Worm (Caenorhabditis elegans) whole organism, mixed stage, embryonic: Measurements from ENCODE around the gene fbxa-151.
A peak's percentile ranks its signal among the peaks of the same experiment; 100 is the strongest.

ENCODE experiments used
- M03D4.4 ChIP-seq: sonication (generic microtip); optimal IDR thresholded peaks from 2 replicates; lab custom pipeline; 2017; ENCODE audit warnings: mild to moderate bottlenecking, missing genetic modification characterization, missing compliant biosample characterization
- bed-3 ChIP-seq: fragments of 200-800 bp; sonication (Bioruptor generic); optimal IDR thresholded peaks from 3 replicates; lab custom pipeline; 2018; ENCODE audit warnings: mild to moderate bottlenecking, missing genetic modification characterization, moderate library complexity, missing compliant biosample characterization
- blmp-1 ChIP-seq: fragments of 150-350 bp; optimal IDR thresholded peaks from 2 replicates; lab custom pipeline; 2014; ENCODE audit warnings: missing biosample characterization, missing genetic modification characterization
- ceh-39 ChIP-seq: fragments of 150-350 bp; optimal IDR thresholded peaks from 2 replicates; lab custom pipeline; 2014; ENCODE audit warnings: missing biosample characterization, missing genetic modification characterization
- ceh-83 ChIP-seq: fragments of 200-800 bp; sonication (Bioruptor generic); optimal IDR thresholded peaks from 2 replicates; lab custom pipeline; 2018; ENCODE audit warnings: mild to moderate bottlenecking, missing genetic modification characterization, missing compliant biosample characterization
- ces-1 ChIP-seq: fragments of 150-350 bp; optimal IDR thresholded peaks from 2 replicates; lab custom pipeline; 2014; ENCODE audit warnings: missing biosample characterization, missing genetic modification reagents, missing genetic modification characterization
- cnd-1 ChIP-seq: fragments of 200-800 bp; sonication (Bioruptor generic); optimal IDR thresholded peaks from 2 replicates; lab custom pipeline; 2018; ENCODE audit warnings: mild to moderate bottlenecking, missing genetic modification characterization, missing compliant biosample characterization
- elt-1 ChIP-seq: sonication (generic microtip); optimal IDR thresholded peaks from 2 replicates; lab custom pipeline; 2017; ENCODE audit warnings: missing genetic modification characterization, mild to moderate bottlenecking, missing compliant biosample characterization, antibody characterized with exemption, moderate library complexity, borderline replicate concordance; ENCODE audit not compliant: insufficient read depth
- elt-3 ChIP-seq: fragments of 150-350 bp; optimal IDR thresholded peaks from 2 replicates; lab custom pipeline; 2014; ENCODE audit warnings: missing biosample characterization, missing genetic modification characterization
- ham-2 ChIP-seq: fragments of 200-800 bp; sonication (Bioruptor generic); optimal IDR thresholded peaks from 2 replicates; lab custom pipeline; 2018; ENCODE audit warnings: mild to moderate bottlenecking, missing genetic modification characterization, missing compliant biosample characterization
- hlh-1 ChIP-seq: fragments of 150-350 bp; optimal IDR thresholded peaks from 2 replicates; lab custom pipeline; 2014; ENCODE audit warnings: missing biosample characterization, missing genetic modification reagents, missing genetic modification characterization
- lin-13 ChIP-seq: fragments of 150-350 bp; optimal IDR thresholded peaks from 2 replicates; lab custom pipeline; 2014; ENCODE audit warnings: missing biosample characterization, missing genetic modification characterization
- lin-32 ChIP-seq: fragments of 200-800 bp; sonication (Bioruptor generic); optimal IDR thresholded peaks from 2 replicates; lab custom pipeline; 2018; ENCODE audit warnings: mild to moderate bottlenecking, missing genetic modification characterization, missing compliant biosample characterization
- lsy-2 ChIP-seq: fragments of 150-350 bp; optimal IDR thresholded peaks from 2 replicates; lab custom pipeline; 2014; ENCODE audit warnings: missing biosample characterization, missing genetic modification characterization
- mab-5 ChIP-seq: fragments of 150-350 bp; optimal IDR thresholded peaks from 2 replicates; lab custom pipeline; 2014; ENCODE audit warnings: missing biosample characterization, missing genetic modification characterization
- mep-1 ChIP-seq: fragments of 150-350 bp; optimal IDR thresholded peaks from 2 replicates; lab custom pipeline; 2017; ENCODE audit warnings: missing biosample characterization, missing genetic modification reagents, missing genetic modification characterization, inconsistent platforms
- mls-2 ChIP-seq: sonication (generic microtip); optimal IDR thresholded peaks from 2 replicates; lab custom pipeline; 2016; ENCODE audit warnings: mild to moderate bottlenecking, missing genetic modification characterization, moderate library complexity, missing compliant biosample characterization
- nhr-12 ChIP-seq: fragments of 150-350 bp; optimal IDR thresholded peaks from 2 replicates; lab custom pipeline; 2014; ENCODE audit warnings: missing biosample characterization, missing genetic modification characterization
- nhr-2 ChIP-seq: fragments of 150-350 bp; optimal IDR thresholded peaks from 2 replicates; lab custom pipeline; 2014; ENCODE audit warnings: missing biosample characterization, missing genetic modification characterization
- nhr-237 ChIP-seq: fragments of 150-350 bp; optimal IDR thresholded peaks from 2 replicates; lab custom pipeline; 2014; ENCODE audit warnings: missing biosample characterization, missing genetic modification characterization
- nhr-28 ChIP-seq: fragments of 150-350 bp; optimal IDR thresholded peaks from 2 replicates; lab custom pipeline; 2014; ENCODE audit warnings: missing biosample characterization, missing genetic modification characterization
- nhr-76 ChIP-seq: sonication (generic microtip); optimal IDR thresholded peaks from 2 replicates; lab custom pipeline; 2017; ENCODE audit warnings: missing biosample characterization, missing genetic modification characterization
- pha-4 ChIP-seq: fragments of 150-350 bp; optimal IDR thresholded peaks from 2 replicates; lab custom pipeline; 2018; ENCODE audit warnings: missing biosample characterization, missing genetic modification reagents, missing genetic modification characterization
- sem-2 ChIP-seq: fragments of 200-800 bp; sonication (Bioruptor generic); optimal IDR thresholded peaks from 2 replicates; lab custom pipeline; 2018; ENCODE audit warnings: mild to moderate bottlenecking, missing genetic modification characterization, missing compliant biosample characterization
- snpc-4 ChIP-seq: fragments of 150-350 bp; optimal IDR thresholded peaks from 2 replicates; lab custom pipeline; 2014; ENCODE audit warnings: missing biosample characterization, missing genetic modification characterization
- sptf-1 ChIP-seq: sonication (generic microtip); optimal IDR thresholded peaks from 2 replicates; lab custom pipeline; 2017; ENCODE audit warnings: mild to moderate bottlenecking, missing genetic modification characterization, moderate library complexity, missing compliant biosample characterization
- tbx-8 ChIP-seq: fragments of 200-800 bp; sonication (Bioruptor generic); optimal IDR thresholded peaks from 2 replicates; lab custom pipeline; 2018; ENCODE audit warnings: mild to moderate bottlenecking, missing genetic modification characterization, moderate library complexity, missing compliant biosample characterization
- unc-120 ChIP-seq: sonication (generic microtip); optimal IDR thresholded peaks from 2 replicates; lab custom pipeline; 2017; ENCODE audit warnings: missing genetic modification characterization, missing compliant biosample characterization; ENCODE audit not compliant: poor library complexity, severe bottlenecking
- unc-39 ChIP-seq: fragments of 150-350 bp; optimal IDR thresholded peaks from 2 replicates; lab custom pipeline; 2014; ENCODE audit warnings: missing biosample characterization, missing genetic modification characterization
- unc-62 ChIP-seq: fragments of 150-350 bp; optimal IDR thresholded peaks from 2 replicates; lab custom pipeline; 2014; ENCODE audit warnings: missing biosample characterization, missing genetic modification reagents, missing genetic modification characterization
- zip-8 ChIP-seq: fragments of 150-350 bp; optimal IDR thresholded peaks from 2 replicates; lab custom pipeline; 2014; ENCODE audit warnings: missing biosample characterization, missing genetic modification characterization
- ztf-11 ChIP-seq: fragments of 150-350 bp; optimal IDR thresholded peaks from 2 replicates; lab custom pipeline; 2014; ENCODE audit warnings: missing biosample characterization, missing genetic modification characterization

fbxa-151 gene

DNA sequence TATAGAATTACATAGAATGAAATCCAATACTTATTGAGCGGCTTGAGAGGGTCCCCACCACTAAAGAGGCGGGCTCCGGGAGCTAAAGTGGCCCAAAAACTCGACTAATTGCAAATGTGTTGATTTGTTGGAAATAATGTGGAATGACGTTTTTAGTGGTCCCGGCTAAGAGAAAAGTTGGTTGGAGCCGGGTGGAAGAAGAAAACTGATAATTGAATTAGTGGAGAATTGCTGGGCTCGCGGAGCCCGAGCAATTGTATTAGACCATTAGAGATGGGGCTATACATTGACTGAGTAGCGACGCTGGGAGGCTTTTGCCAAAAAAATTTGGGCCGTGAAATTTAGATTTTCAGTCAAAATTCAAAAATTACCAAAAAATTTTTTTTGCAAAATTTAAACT is 41.1 kb downstream of the fbxa-151 start:
- TF ChIP-seq tbx-8 (GFP tag; lab: Kevin White, UChicago) (no peak), ces-1 (GFP tag; lab: Kevin White, UChicago) (peak; percentile 84), nhr-76 (tag; lab: Kevin White, UChicago) (no peak), ceh-39 (no peak), sem-2 (no peak), sptf-1 (tag; lab: Kevin White, UChicago) (no peak), lin-32 (GFP tag; lab: Kevin White, UChicago) (no peak), mls-2 (tag; lab: Kevin White, UChicago) (no peak), unc-39 (tag; lab: Kevin White, UChicago) (no peak), nhr-28 (tag; lab: Kevin White, UChicago) (no peak), unc-120 (tag; lab: Kevin White, UChicago) (peak; percentile 24), ceh-83 (GFP tag; lab: Kevin White, UChicago) (no peak), bed-3 (GFP tag; lab: Kevin White, UChicago) (no peak), lsy-2 (tag; lab: Kevin White, UChicago) (no peak)

DNA sequence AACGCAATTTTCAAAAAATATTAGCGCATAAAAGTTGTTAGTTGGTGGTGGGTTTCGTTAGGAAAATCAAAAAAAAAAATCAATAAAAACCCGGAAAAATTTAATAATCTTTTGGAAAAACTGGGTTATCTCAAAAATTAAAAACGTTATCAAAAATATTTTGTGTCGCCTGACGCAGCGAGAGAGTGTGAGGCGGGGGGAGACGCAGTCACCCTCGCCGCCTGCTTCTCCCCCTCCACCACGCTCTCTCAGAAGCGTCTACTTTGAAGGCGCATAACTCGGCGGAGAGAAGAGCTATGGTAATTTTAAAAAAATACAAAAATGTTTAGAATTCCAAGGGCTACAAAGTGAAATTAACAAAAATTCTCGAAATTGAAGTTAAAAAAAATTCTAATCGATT is 41.6 kb downstream of the fbxa-151 start:
- TF ChIP-seq pha-4 (no peak), M03D4.4 (tag; lab: Kevin White, UChicago) (no peak), bed-3 (GFP tag; lab: Kevin White, UChicago) (no peak), ham-2 (no peak), hlh-1 (tag; lab: Kevin White, UChicago) (no peak), nhr-12 (tag; lab: Kevin White, UChicago) (no peak)

DNA sequence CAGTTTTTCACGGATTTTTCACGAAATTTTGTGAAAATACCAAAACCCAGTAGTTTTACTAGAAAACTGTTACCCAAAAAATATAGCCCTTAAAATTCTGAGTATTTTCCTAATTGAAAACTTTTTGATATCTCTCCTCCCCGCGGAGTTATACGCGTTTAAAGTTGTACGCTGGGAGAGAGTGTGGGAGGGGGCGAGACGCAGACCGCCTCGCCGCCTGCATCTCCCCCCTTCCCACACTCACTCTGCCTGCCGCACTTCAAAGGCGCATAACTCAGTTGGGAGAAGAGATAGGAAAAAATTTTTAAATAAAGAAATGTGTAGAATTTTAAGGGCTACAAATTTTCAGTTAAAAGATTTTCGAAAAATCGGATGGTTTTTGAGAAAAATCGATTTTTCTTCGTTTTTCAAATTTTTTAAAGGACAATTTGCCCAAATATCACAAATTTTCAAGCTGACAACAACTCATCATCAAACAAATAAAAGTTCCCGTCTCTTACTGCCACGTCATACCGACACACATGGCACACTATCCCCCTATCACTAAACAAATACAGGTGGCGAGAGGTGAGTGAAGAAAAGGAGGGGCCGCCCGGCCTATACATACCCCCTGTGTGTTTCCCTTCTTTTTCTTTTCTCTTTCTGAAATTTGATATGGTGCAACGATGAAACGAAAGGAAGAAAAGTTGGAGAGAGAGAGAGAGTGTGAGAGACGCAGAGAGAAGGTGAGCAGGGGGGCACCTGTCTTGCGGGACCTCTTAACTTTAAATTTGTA is 43.2 kb downstream of the fbxa-151 start:
- TF ChIP-seq nhr-237 (tag; lab: Kevin White, UChicago) (peak; percentile 4), unc-120 (tag; lab: Kevin White, UChicago) (peak; percentile 26), lin-13 (peak; percentile 0), elt-1 (tag; lab: Kevin White, UChicago) (no peak), snpc-4 (no peak), hlh-1 (tag; lab: Kevin White, UChicago) (peak; percentile 55)

DNA sequence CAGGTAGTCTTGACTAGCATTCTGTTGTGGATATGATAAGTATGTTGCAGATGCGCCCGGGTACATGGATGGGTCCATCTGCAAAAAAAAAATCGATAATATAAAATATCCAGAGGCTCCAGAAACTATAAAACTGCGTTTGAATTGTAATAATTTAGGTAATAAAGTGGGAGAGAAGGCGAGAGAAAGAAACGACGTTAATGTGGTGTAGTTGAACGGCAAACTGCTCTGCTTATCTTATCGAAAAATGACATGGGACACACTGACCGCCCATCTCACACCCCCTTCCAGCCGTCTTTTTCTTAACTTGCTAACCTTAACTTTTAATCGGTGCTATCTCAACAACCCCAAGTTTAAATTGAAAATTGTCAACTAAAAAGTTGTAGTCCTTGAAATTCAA is 44.7 kb downstream of the fbxa-151 start:
- TF ChIP-seq nhr-237 (tag; lab: Kevin White, UChicago) = no peak
- no peak for TF ChIP-seq ztf-11
- no peak for TF ChIP-seq lin-13
- no peak for TF ChIP-seq mab-5
- TF ChIP-seq ceh-83 (GFP tag; lab: Kevin White, UChicago) = no peak
- TF ChIP-seq lsy-2 (tag; lab: Kevin White, UChicago) = no peak
- TF ChIP-seq blmp-1 (tag; lab: Kevin White, UChicago) = no peak
- TF ChIP-seq elt-3 (tag; lab: Kevin White, UChicago) = no peak
- no peak for TF ChIP-seq lin-32 (GFP tag; lab: Kevin White, UChicago)
- no peak for TF ChIP-seq unc-62 (GFP tag; lab: Kevin White, UChicago)
- TF ChIP-seq cnd-1 (tag; lab: Kevin White, UChicago) = no peak
- TF ChIP-seq ceh-39 = no peak
- TF ChIP-seq unc-39 (tag; lab: Kevin White, UChicago) = no peak
- no peak for TF ChIP-seq bed-3 (GFP tag; lab: Kevin White, UChicago)
- TF ChIP-seq sptf-1 (tag; lab: Kevin White, UChicago) = no peak

DNA sequence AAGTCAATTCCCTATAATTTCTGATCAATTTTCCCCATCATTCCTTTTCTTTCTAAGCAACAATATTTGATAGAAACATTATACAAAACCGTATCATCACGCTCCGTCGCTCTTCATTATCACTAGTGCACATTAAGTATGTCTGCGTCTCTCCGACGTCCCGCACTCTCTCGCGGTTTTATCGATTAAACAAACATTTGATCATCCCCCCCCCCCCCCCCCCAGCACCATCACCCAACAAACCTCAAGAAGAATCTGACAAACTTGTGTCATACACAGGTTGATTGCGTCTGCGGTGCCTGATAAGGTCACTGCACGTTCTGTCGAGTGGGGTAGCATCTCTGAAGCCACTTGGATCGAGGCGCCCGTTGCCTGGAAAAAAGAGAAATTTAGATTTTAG is 46.7 kb downstream of the fbxa-151 start:
- TF ChIP-seq lin-32 (GFP tag; lab: Kevin White, UChicago) (no peak), unc-120 (tag; lab: Kevin White, UChicago) (no peak), lsy-2 (tag; lab: Kevin White, UChicago) (no peak), nhr-237 (tag; lab: Kevin White, UChicago) (no peak), tbx-8 (GFP tag; lab: Kevin White, UChicago) (no peak), nhr-28 (tag; lab: Kevin White, UChicago) (no peak), nhr-2 (tag; lab: Kevin White, UChicago) (no peak), nhr-12 (tag; lab: Kevin White, UChicago) (no peak), M03D4.4 (tag; lab: Kevin White, UChicago) (no peak), ceh-39 (no peak), bed-3 (GFP tag; lab: Kevin White, UChicago) (no peak), mab-5 (no peak), unc-62 (GFP tag; lab: Kevin White, UChicago) (no peak), zip-8 (tag; lab: Kevin White, UChicago) (no peak), mep-1 (tag; lab: Kevin White, UChicago) (no peak)
